Fruit fly (Drosophila melanogaster) whole organism, prepupa: ENCODE data around the gene Gcn5.

Experiments
- Blimp-1 ChIP-seq: fragments of 200-800 bp; sonication (Bioruptor generic); optimal IDR thresholded peaks from 3 replicates; lab custom pipeline; 2017; ENCODE audit warnings: missing biosample characterization, missing genetic modification characterization, mild to moderate bottlenecking, moderate library complexity, missing genetic modification reagents
- CG31627 ChIP-seq: fragments of 200-800 bp; sonication (Bioruptor generic); optimal IDR thresholded peaks from 3 replicates; lab custom pipeline; 2016; ENCODE audit warnings: missing biosample characterization, missing genetic modification characterization
- CG34406 ChIP-seq: fragments of 200-800 bp; sonication (Bioruptor generic); optimal IDR thresholded peaks from 3 replicates; lab custom pipeline; 2016; ENCODE audit warnings: missing biosample characterization, missing genetic modification characterization
- CG7368 ChIP-seq: fragments of 200-800 bp; sonication (Bioruptor generic); optimal IDR thresholded peaks from 3 replicates; lab custom pipeline; 2016; ENCODE audit warnings: missing biosample characterization, missing genetic modification characterization
- CG8632 ChIP-seq: fragments of 200-800 bp; sonication (Bioruptor generic); optimal IDR thresholded peaks from 3 replicates; lab custom pipeline; 2016; ENCODE audit warnings: missing biosample characterization, missing genetic modification characterization
- Eip75B ChIP-seq: fragments of 200-800 bp; sonication (Bioruptor generic); optimal IDR thresholded peaks from 3 replicates; lab custom pipeline; 2016; ENCODE audit warnings: missing biosample characterization, missing genetic modification characterization
- Hr38 ChIP-seq: sonication (Bioruptor generic); optimal IDR thresholded peaks from 2 replicates; lab custom pipeline; 2016; ENCODE audit warnings: missing biosample characterization, missing genetic modification characterization
- Hr4 ChIP-seq: fragments of 200-800 bp; sonication (Bioruptor generic); optimal IDR thresholded peaks from 3 replicates; lab custom pipeline; 2016; ENCODE audit warnings: missing biosample characterization, missing genetic modification characterization
- acj6 ChIP-seq: fragments of 200-800 bp; sonication (Bioruptor generic); optimal IDR thresholded peaks from 3 replicates; lab custom pipeline; 2016; ENCODE audit warnings: missing biosample characterization, missing genetic modification characterization
- dac ChIP-seq: fragments of 200-800 bp; sonication (Bioruptor generic); optimal IDR thresholded peaks from 2 replicates; lab custom pipeline; 2017; ENCODE audit warnings: missing biosample characterization, mild to moderate bottlenecking, missing genetic modification characterization
- eg ChIP-seq: fragments of 200-800 bp; sonication (Bioruptor generic); IDR thresholded peaks from 3 replicates; pipeline ENCODE4 v1.3.6; 2022; ENCODE audit warnings: missing biosample characterization, missing genetic modification characterization
- esn ChIP-seq: fragments of 200-800 bp; sonication (Bioruptor generic); optimal IDR thresholded peaks from 2 replicates; lab custom pipeline; 2016; ENCODE audit warnings: missing biosample characterization, mild to moderate bottlenecking, missing genetic modification characterization, moderate library complexity
- net ChIP-seq: fragments of 200-800 bp; sonication (Bioruptor generic); optimal IDR thresholded peaks from 3 replicates; lab custom pipeline; 2016; ENCODE audit warnings: missing biosample characterization, missing genetic modification characterization

- TF ChIP-seq acj6 (GFP tag; lab: Kevin White, UChicago) (no peak), CG34406 (GFP tag; lab: Kevin White, UChicago) (no peak), Hr4 (GFP tag; lab: Kevin White, UChicago) (no peak), CG31627 (GFP tag; lab: Kevin White, UChicago) (no peak), Blimp-1 (GFP tag; lab: Kevin White, UChicago) (no peak), net (GFP tag; lab: Kevin White, UChicago) (no peak), eg (GFP tag; lab: Robert Waterston, UW) (no peak), Eip75B (GFP tag; lab: Kevin White, UChicago) (no peak), dac (GFP tag; lab: Kevin White, UChicago) (no peak), CG7368 (GFP tag; lab: Kevin White, UChicago) (no peak), Hr38 (GFP tag; lab: Kevin White, UChicago) (no peak), esn (GFP tag; lab: Kevin White, UChicago) (no peak), CG8632 (GFP tag; lab: Kevin White, UChicago) (no peak)
Observed at dm6 chr3L:12482246-12482645, 41.6 kb downstream of the Gcn5 start, which contains the start of gene CG33725.
